Fruit fly (Drosophila melanogaster) whole organism, prepupa: ENCODE measurements around the gene Shc.

Experiments
- Blimp-1 ChIP-seq: fragments of 200-800 bp; sonication (Bioruptor generic); optimal IDR thresholded peaks from 3 replicates; lab custom pipeline; 2017; ENCODE audit warnings: missing biosample characterization, missing genetic modification characterization, mild to moderate bottlenecking, moderate library complexity, missing genetic modification reagents
- CG10631 ChIP-seq: fragments of 200-800 bp; sonication (Bioruptor generic); optimal IDR thresholded peaks from 2 replicates; lab custom pipeline; 2016; ENCODE audit warnings: missing biosample characterization, missing genetic modification characterization
- CG10669 ChIP-seq: fragments of 200-800 bp; sonication (Bioruptor generic); optimal IDR thresholded peaks from 3 replicates; lab custom pipeline; 2018; ENCODE audit warnings: missing biosample characterization, mild to moderate bottlenecking, missing genetic modification characterization, moderate library complexity
- CG11294 ChIP-seq: fragments of 200-800 bp; sonication (Bioruptor generic); IDR thresholded peaks from 2 replicates; pipeline ENCODE4 v1.3.6; 2022; ENCODE audit warnings: missing biosample characterization, missing genetic modification characterization
- CG11762 ChIP-seq: fragments of 200-800 bp; sonication (Bioruptor generic); optimal IDR thresholded peaks from 3 replicates; lab custom pipeline; 2016; ENCODE audit warnings: missing biosample characterization, missing genetic modification characterization; ENCODE audit not compliant: insufficient read depth
- CG11902 ChIP-seq: fragments of 200-800 bp; sonication (Bioruptor generic); optimal IDR thresholded peaks from 3 replicates; lab custom pipeline; 2016; ENCODE audit warnings: missing biosample characterization, missing genetic modification characterization
- CG15336 ChIP-seq: fragments of 200-800 bp; sonication (Bioruptor generic); IDR thresholded peaks from 2 replicates; pipeline ENCODE4 v1.3.6; 2022; ENCODE audit warnings: missing biosample characterization, missing genetic modification characterization
- CG16779 ChIP-seq: fragments of 200-800 bp; sonication (Bioruptor generic); optimal IDR thresholded peaks from 3 replicates; lab custom pipeline; 2017; ENCODE audit warnings: missing biosample characterization, mild to moderate bottlenecking, missing genetic modification characterization
- CG31627 ChIP-seq: fragments of 200-800 bp; sonication (Bioruptor generic); optimal IDR thresholded peaks from 3 replicates; lab custom pipeline; 2016; ENCODE audit warnings: missing biosample characterization, missing genetic modification characterization
- CG32006 ChIP-seq: fragments of 200-800 bp; sonication (Bioruptor generic); optimal IDR thresholded peaks from 3 replicates; lab custom pipeline; 2017; ENCODE audit warnings: missing biosample characterization, mild to moderate bottlenecking, missing genetic modification characterization
- CG34406 ChIP-seq: fragments of 200-800 bp; sonication (Bioruptor generic); optimal IDR thresholded peaks from 3 replicates; lab custom pipeline; 2016; ENCODE audit warnings: missing biosample characterization, missing genetic modification characterization
- CG3919 ChIP-seq: fragments of 200-800 bp; sonication (Bioruptor generic); optimal IDR thresholded peaks from 3 replicates; lab custom pipeline; 2016; ENCODE audit warnings: missing biosample characterization, missing genetic modification characterization
- CG4318 ChIP-seq: fragments of 200-800 bp; sonication (Bioruptor generic); optimal IDR thresholded peaks from 3 replicates; lab custom pipeline; 2017; ENCODE audit warnings: missing biosample characterization, mild to moderate bottlenecking, missing genetic modification characterization
- CG6163 ChIP-seq: fragments of 200-800 bp; sonication (Bioruptor generic); IDR thresholded peaks from 3 replicates; pipeline ENCODE4 v1.3.6; 2022; ENCODE audit warnings: missing biosample characterization, missing genetic modification characterization
- CG6276 ChIP-seq: fragments of 200-800 bp; sonication (Bioruptor generic); optimal IDR thresholded peaks from 2 replicates; lab custom pipeline; 2017; ENCODE audit warnings: missing biosample characterization, mild to moderate bottlenecking, missing genetic modification characterization
- CG6792 ChIP-seq: fragments of 200-800 bp; sonication (Bioruptor generic); optimal IDR thresholded peaks from 3 replicates; lab custom pipeline; 2016; ENCODE audit warnings: missing biosample characterization, missing genetic modification characterization
- CG6808 ChIP-seq: fragments of 200-800 bp; sonication (Bioruptor generic); optimal IDR thresholded peaks from 3 replicates; lab custom pipeline; 2017; ENCODE audit warnings: missing biosample characterization, missing genetic modification characterization, mild to moderate bottlenecking, moderate library complexity, missing genetic modification reagents
- CG6854 ChIP-seq: fragments of 200-800 bp; sonication (Bioruptor generic); optimal IDR thresholded peaks from 2 replicates; lab custom pipeline; 2017; ENCODE audit warnings: missing biosample characterization, mild to moderate bottlenecking, missing genetic modification characterization
- CG7368 ChIP-seq: fragments of 200-800 bp; sonication (Bioruptor generic); optimal IDR thresholded peaks from 3 replicates; lab custom pipeline; 2016; ENCODE audit warnings: missing biosample characterization, missing genetic modification characterization
- CG8119 ChIP-seq: fragments of 200-800 bp; sonication (Bioruptor generic); IDR thresholded peaks from 3 replicates; pipeline ENCODE4 v1.3.6; 2022; ENCODE audit warnings: missing biosample characterization, missing genetic modification characterization
- CG8632 ChIP-seq: fragments of 200-800 bp; sonication (Bioruptor generic); optimal IDR thresholded peaks from 3 replicates; lab custom pipeline; 2016; ENCODE audit warnings: missing biosample characterization, missing genetic modification characterization
- CG9139 ChIP-seq: fragments of 200-800 bp; sonication (Bioruptor generic); optimal IDR thresholded peaks from 3 replicates; lab custom pipeline; 2017; ENCODE audit warnings: missing biosample characterization, mild to moderate bottlenecking, missing genetic modification characterization
- Eip75B ChIP-seq: fragments of 200-800 bp; sonication (Bioruptor generic); optimal IDR thresholded peaks from 3 replicates; lab custom pipeline; 2016; ENCODE audit warnings: missing biosample characterization, missing genetic modification characterization
- Eip78C ChIP-seq: fragments of 200-800 bp; sonication (Bioruptor generic); peaks from one replicate; lab custom pipeline; 2016; ENCODE audit warnings: missing biosample characterization, missing genetic modification characterization
- Ets21C ChIP-seq: fragments of 200-800 bp; sonication (Bioruptor generic); optimal IDR thresholded peaks from 3 replicates; lab custom pipeline; 2016; ENCODE audit warnings: missing biosample characterization, missing genetic modification characterization
- Gug ChIP-seq: fragments of 200-800 bp; sonication (Bioruptor generic); IDR thresholded peaks from 2 replicates; pipeline ENCODE4 v1.3.6; 2022; ENCODE audit warnings: missing biosample characterization, missing genetic modification characterization
- Hr38 ChIP-seq: sonication (Bioruptor generic); optimal IDR thresholded peaks from 2 replicates; lab custom pipeline; 2016; ENCODE audit warnings: missing biosample characterization, missing genetic modification characterization
- Hr39 ChIP-seq: fragments of 200-800 bp; sonication (Bioruptor generic); optimal IDR thresholded peaks from 2 replicates; lab custom pipeline; 2016; ENCODE audit warnings: missing biosample characterization, missing genetic modification characterization
- Hr4 ChIP-seq: fragments of 200-800 bp; sonication (Bioruptor generic); optimal IDR thresholded peaks from 3 replicates; lab custom pipeline; 2016; ENCODE audit warnings: missing biosample characterization, missing genetic modification characterization
- Met ChIP-seq: fragments of 200-800 bp; sonication (Bioruptor generic); optimal IDR thresholded peaks from 3 replicates; lab custom pipeline; 2016; ENCODE audit warnings: missing biosample characterization, missing genetic modification characterization
- OdsH ChIP-seq: fragments of 200-800 bp; sonication (Bioruptor generic); optimal IDR thresholded peaks from 3 replicates; lab custom pipeline; 2016; ENCODE audit warnings: missing biosample characterization, missing genetic modification characterization
- Smox ChIP-seq: fragments of 200-800 bp; sonication (Bioruptor generic); optimal IDR thresholded peaks from 3 replicates; lab custom pipeline; 2016; ENCODE audit warnings: missing biosample characterization, missing genetic modification characterization
- Sox102F ChIP-seq: fragments of 200-800 bp; sonication (Bioruptor generic); optimal IDR thresholded peaks from 2 replicates; lab custom pipeline; 2016; ENCODE audit warnings: missing biosample characterization, mild to moderate bottlenecking, missing genetic modification characterization
- Sox15 ChIP-seq: fragments of 200-800 bp; sonication (Bioruptor generic); optimal IDR thresholded peaks from 3 replicates; lab custom pipeline; 2016; ENCODE audit warnings: missing biosample characterization, missing genetic modification characterization
- achi ChIP-seq: fragments of 200-800 bp; sonication (Bioruptor generic); optimal IDR thresholded peaks from 3 replicates; lab custom pipeline; 2016; ENCODE audit warnings: missing biosample characterization, missing genetic modification characterization
- acj6 ChIP-seq: fragments of 200-800 bp; sonication (Bioruptor generic); optimal IDR thresholded peaks from 3 replicates; lab custom pipeline; 2016; ENCODE audit warnings: missing biosample characterization, missing genetic modification characterization
- cyc ChIP-seq: fragments of 200-800 bp; sonication (Bioruptor generic); optimal IDR thresholded peaks from 3 replicates; lab custom pipeline; 2016; ENCODE audit warnings: missing biosample characterization, missing genetic modification characterization
- dac ChIP-seq: fragments of 200-800 bp; sonication (Bioruptor generic); optimal IDR thresholded peaks from 2 replicates; lab custom pipeline; 2017; ENCODE audit warnings: missing biosample characterization, mild to moderate bottlenecking, missing genetic modification characterization
- dsx ChIP-seq: fragments of 200-800 bp; optimal IDR thresholded peaks from 3 replicates; lab custom pipeline; 2019; ENCODE audit warnings: missing biosample characterization, mild to moderate bottlenecking, missing genetic modification characterization, moderate library complexity; ENCODE audit not compliant: poor library complexity, severe bottlenecking
- eg ChIP-seq: fragments of 200-800 bp; sonication (Bioruptor generic); IDR thresholded peaks from 3 replicates; pipeline ENCODE4 v1.3.6; 2022; ENCODE audit warnings: missing biosample characterization, missing genetic modification characterization
- fd59A ChIP-seq: fragments of 200-800 bp; sonication (Bioruptor generic); optimal IDR thresholded peaks from 2 replicates; lab custom pipeline; 2017; ENCODE audit warnings: missing biosample characterization, mild to moderate bottlenecking, missing genetic modification characterization, missing genetic modification reagents
- fd85E ChIP-seq: fragments of 200-800 bp; sonication (Bioruptor generic); optimal IDR thresholded peaks from 3 replicates; lab custom pipeline; 2016; ENCODE audit warnings: missing biosample characterization, missing genetic modification characterization
- fkh ChIP-seq: fragments of 200-800 bp; sonication (Bioruptor generic); optimal IDR thresholded peaks from 3 replicates; lab custom pipeline; 2017; ENCODE audit warnings: missing biosample characterization, mild to moderate bottlenecking, missing genetic modification characterization, moderate library complexity
- lz ChIP-seq: fragments of 200-800 bp; sonication (Bioruptor generic); optimal IDR thresholded peaks from 3 replicates; lab custom pipeline; 2016; ENCODE audit warnings: missing biosample characterization, missing genetic modification characterization
- net ChIP-seq: fragments of 200-800 bp; sonication (Bioruptor generic); optimal IDR thresholded peaks from 3 replicates; lab custom pipeline; 2016; ENCODE audit warnings: missing biosample characterization, missing genetic modification characterization
- salr ChIP-seq, 2 experiments: fragments of 200-800 bp; sonication (Bioruptor generic); optimal IDR thresholded peaks; 3 replicates each; lab custom pipeline; 2016 to 2018; ENCODE audit warnings: missing biosample characterization in 2 of 2, missing genetic modification characterization in 2 of 2, mild to moderate bottlenecking in 1 of 2
- svp ChIP-seq: fragments of 200-800 bp; sonication (Bioruptor generic); peaks from one replicate; lab custom pipeline; 2016; ENCODE audit warnings: missing biosample characterization, missing genetic modification characterization
- vri ChIP-seq: fragments of 200-800 bp; sonication (Bioruptor generic); optimal IDR thresholded peaks from 3 replicates; lab custom pipeline; 2016; ENCODE audit warnings: missing biosample characterization, mild to moderate bottlenecking, missing genetic modification characterization

Gene Shc

DNA sequence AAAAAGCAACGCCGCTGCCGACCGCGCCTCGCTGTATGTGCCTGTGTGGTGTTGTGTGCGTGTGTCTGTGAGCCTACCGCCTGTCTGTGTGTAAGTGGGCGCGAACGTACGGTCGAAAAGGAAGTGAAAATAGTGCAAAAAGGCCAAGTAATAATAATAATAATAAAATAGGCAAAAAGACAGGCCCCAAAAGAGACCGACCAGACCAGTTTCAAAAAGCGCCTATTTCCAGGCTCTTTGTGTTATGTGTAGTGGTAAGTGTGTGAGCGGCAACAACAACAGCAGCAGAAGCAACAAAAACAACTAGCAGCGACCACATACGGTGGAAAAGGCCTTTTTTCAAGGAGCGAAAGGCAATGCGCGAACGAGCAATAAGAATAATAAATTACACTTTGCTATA is 36.0 kb downstream of the Shc start (continued):
- no peak for TF ChIP-seq CG6792 (GFP tag; lab: Kevin White, UChicago)
- TF ChIP-seq OdsH (GFP tag; lab: Kevin White, UChicago): no peak
- TF ChIP-seq, all 60 proteins: peak for 13

DNA sequence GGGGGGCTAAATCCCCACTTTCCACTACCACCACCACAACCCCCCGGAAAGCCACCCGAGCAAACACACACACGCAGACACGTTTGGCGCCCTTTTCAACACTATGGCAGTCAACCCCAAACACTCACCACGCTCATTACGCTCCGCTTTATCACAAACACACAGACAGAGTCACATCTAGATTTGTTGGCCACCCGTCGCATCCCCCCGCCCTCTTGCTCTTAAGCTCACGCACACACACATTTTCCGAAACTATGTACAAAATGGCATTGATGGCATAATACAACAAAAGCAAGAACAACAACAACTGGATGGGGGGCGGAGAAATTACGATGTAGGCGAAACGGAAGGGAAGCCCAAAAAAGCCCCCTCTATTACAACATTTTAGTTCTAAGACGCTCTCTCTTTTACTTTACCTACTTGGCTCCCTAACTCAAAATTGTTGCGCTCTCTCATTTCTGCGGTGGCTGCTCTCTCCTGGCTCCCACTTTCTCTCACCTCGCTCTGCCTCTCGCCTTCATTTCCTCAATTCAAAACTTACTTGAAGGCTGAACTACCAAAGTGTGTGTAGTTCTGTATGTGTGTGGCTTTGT is 38.9 kb downstream of the Shc start:
- no peak for TF ChIP-seq CG6163 (GFP tag; lab: Robert Waterston, UW)
- TF ChIP-seq fkh (GFP tag; lab: Kevin White, UChicago): peak; percentile 74

- TF ChIP-seq OdsH (GFP tag; lab: Kevin White, UChicago) (peak; percentile 20), Met (GFP tag; lab: Kevin White, UChicago) (no peak), Smox (peak; percentile 10), CG10669 (GFP tag; lab: Kevin White, UChicago) (no peak), fkh (GFP tag; lab: Kevin White, UChicago) (no peak), Sox15 (GFP tag; lab: Kevin White, UChicago) (no peak), CG11294 (GFP tag; lab: Robert Waterston, UW) (no peak), CG6276 (GFP tag; lab: Kevin White, UChicago) (peak; percentile 6), CG6163 (GFP tag; lab: Robert Waterston, UW) (no peak), CG8119 (GFP tag; lab: Robert Waterston, UW) (no peak), fd59A (GFP tag; lab: Kevin White, UChicago) (no peak), CG6854 (GFP tag; lab: Kevin White, UChicago) (no peak), CG34406 (GFP tag; lab: Kevin White, UChicago) (no peak), CG10631 (GFP tag; lab: Kevin White, UChicago) (no peak), CG9139 (GFP tag; lab: Kevin White, UChicago) (no peak), Hr39 (GFP tag; lab: Kevin White, UChicago) (no peak), lz (GFP tag; lab: Kevin White, UChicago) (no peak), fd85E (GFP tag; lab: Kevin White, UChicago) (no peak), Hr4 (peak; percentile 38), CG6792 (GFP tag; lab: Kevin White, UChicago) (no peak), CG15336 (GFP tag; lab: Robert Waterston, UW) (no peak), CG11762 (GFP tag; lab: Kevin White, UChicago) (no peak), svp (GFP tag; lab: Kevin White, UChicago) (no peak), dsx (GFP tag; lab: Kevin White, UChicago) (no peak), CG31627 (GFP tag; lab: Kevin White, UChicago) (no peak), Sox102F (GFP tag; lab: Kevin White, UChicago) (no peak), salr (GFP tag; optimal IDR thresholded peaks at IDR 0.05; lab: Kevin White, UChicago) (no peak), Eip78C (GFP tag; lab: Kevin White, UChicago) (peak; percentile 73), net (peak; percentile 10), CG11902 (GFP tag; lab: Kevin White, UChicago) (no peak), CG4318 (no peak), Eip75B (GFP tag; lab: Kevin White, UChicago) (no peak), CG8632 (GFP tag; lab: Kevin White, UChicago) (no peak), CG16779 (no peak), cyc (no peak), CG6808 (no peak), dac (no peak), Blimp-1 (GFP tag; lab: Kevin White, UChicago) (no peak), acj6 (GFP tag; lab: Kevin White, UChicago) (peak; percentile 2), Gug (GFP tag; lab: Robert Waterston, UW) (no peak), CG7368 (no peak), Hr38 (GFP tag; lab: Kevin White, UChicago) (no peak), achi (GFP tag; lab: Kevin White, UChicago) (peak; percentile 2), Ets21C (no peak), CG3919 (GFP tag; lab: Kevin White, UChicago) (peak; percentile 18), eg (GFP tag; lab: Robert Waterston, UW) (no peak), vri (no peak), CG32006 (GFP tag; lab: Kevin White, UChicago) (peak; percentile 52)
These were observed 39.8 kb downstream of the Shc start for dm6 chr3L:9466595-9466994.
